Fruit fly (Drosophila melanogaster) whole organism, embryonic: ENCODE results near the gene SrpRalpha.

Source experiments
- BEAF-32 ChIP-seq: fragments of 200-800 bp; sonication (Bioruptor generic); optimal IDR thresholded peaks from 3 replicates; lab custom pipeline; 2017; ENCODE audit warnings: missing biosample characterization, missing genetic modification characterization, mild to moderate bottlenecking, moderate library complexity, missing genetic modification reagents
- Bteb2 ChIP-seq: fragments of 200-800 bp; sonication (Bioruptor generic); optimal IDR thresholded peaks from 2 replicates; lab custom pipeline; 2016; ENCODE audit warnings: missing biosample characterization, missing genetic modification characterization
- CG1024 ChIP-seq: fragments of 200-800 bp; sonication (Bioruptor generic); IDR thresholded peaks from 2 replicates; pipeline ENCODE4 v1.3.6; 2022; ENCODE audit warnings: missing biosample characterization, missing genetic modification characterization
- CG10267 ChIP-seq: fragments of 200-800 bp; sonication (Bioruptor generic); optimal IDR thresholded peaks from 2 replicates; lab custom pipeline; 2018; ENCODE audit warnings: missing biosample characterization, mild to moderate bottlenecking, missing genetic modification characterization, moderate library complexity
- CG10979 ChIP-seq: fragments of 200-800 bp; sonication (Bioruptor generic); optimal IDR thresholded peaks from 2 replicates; lab custom pipeline; 2018; ENCODE audit warnings: missing biosample characterization, mild to moderate bottlenecking, missing genetic modification characterization, moderate library complexity
- CG11398 ChIP-seq: fragments of 200-800 bp; sonication (Bioruptor generic); optimal IDR thresholded peaks from 2 replicates; lab custom pipeline; 2016; ENCODE audit warnings: missing biosample characterization, missing genetic modification characterization
- CG12104 ChIP-seq: fragments of 200-800 bp; sonication (Bioruptor generic); optimal IDR thresholded peaks from 3 replicates; lab custom pipeline; 2016; ENCODE audit warnings: missing biosample characterization, missing genetic modification characterization
- CG12236 ChIP-seq: fragments of 200-800 bp; sonication (Bioruptor generic); optimal IDR thresholded peaks from 2 replicates; lab custom pipeline; 2016; ENCODE audit warnings: missing biosample characterization, missing genetic modification characterization
- CG12659 ChIP-seq: fragments of 200-800 bp; sonication (Bioruptor generic); optimal IDR thresholded peaks from 3 replicates; lab custom pipeline; 2017; ENCODE audit warnings: mild to moderate bottlenecking, missing biosample characterization, missing genetic modification reagents, missing genetic modification characterization
- CG13123 ChIP-seq: fragments of 200-800 bp; sonication (Bioruptor generic); optimal IDR thresholded peaks from 2 replicates; lab custom pipeline; 2016; ENCODE audit warnings: missing biosample characterization, missing genetic modification characterization
- CG13296 ChIP-seq: fragments of 200-800 bp; sonication (Bioruptor generic); optimal IDR thresholded peaks from 3 replicates; lab custom pipeline; 2018; ENCODE audit warnings: missing biosample characterization, mild to moderate bottlenecking, missing genetic modification characterization
- CG14014 ChIP-seq: fragments of 200-800 bp; sonication (Bioruptor generic); IDR thresholded peaks from 2 replicates; pipeline ENCODE4 v1.3.6; 2022; ENCODE audit warnings: missing biosample characterization, missing genetic modification characterization
- CG14667 ChIP-seq: fragments of 200-800 bp; sonication (Bioruptor generic); IDR thresholded peaks from 2 replicates; pipeline ENCODE4 v1.3.6; 2022; ENCODE audit warnings: missing biosample characterization, missing genetic modification characterization
- CG16779 ChIP-seq: fragments of 200-800 bp; sonication (Bioruptor generic); IDR thresholded peaks from 2 replicates; pipeline ENCODE4 v1.3.6; 2022; ENCODE audit warnings: missing biosample characterization, missing genetic modification characterization
- CG16863 ChIP-seq: fragments of 200-800 bp; sonication (Bioruptor generic); optimal IDR thresholded peaks from 3 replicates; lab custom pipeline; 2016; ENCODE audit warnings: missing biosample characterization, missing genetic modification characterization
- CG30020 ChIP-seq: fragments of 200-800 bp; optimal IDR thresholded peaks from 2 replicates; lab custom pipeline; 2019; ENCODE audit warnings: missing biosample characterization, mild to moderate bottlenecking, missing genetic modification characterization, moderate library complexity
- CG30403 ChIP-seq: fragments of 200-800 bp; sonication (Bioruptor generic); optimal IDR thresholded peaks from 3 replicates; lab custom pipeline; 2016; ENCODE audit warnings: missing biosample characterization, missing genetic modification characterization
- CG3163 ChIP-seq: fragments of 200-800 bp; sonication (Bioruptor generic); optimal IDR thresholded peaks from 3 replicates; lab custom pipeline; 2016; ENCODE audit warnings: missing biosample characterization, missing genetic modification characterization
- CG4328 ChIP-seq: fragments of 200-800 bp; sonication (Bioruptor generic); optimal IDR thresholded peaks from 3 replicates; lab custom pipeline; 2017; ENCODE audit warnings: missing biosample characterization, missing genetic modification reagents, missing genetic modification characterization
- CG43689 ChIP-seq: fragments of 200-800 bp; sonication (Bioruptor generic); IDR thresholded peaks from 2 replicates; pipeline ENCODE4 v1.3.6; 2022; ENCODE audit warnings: missing biosample characterization, missing genetic modification characterization
- CG4730 ChIP-seq: fragments of 200-800 bp; sonication (Bioruptor generic); IDR thresholded peaks from 2 replicates; pipeline ENCODE4 v1.3.6; 2022; ENCODE audit warnings: missing biosample characterization, missing genetic modification characterization
- CG9797 ChIP-seq: fragments of 200-800 bp; sonication (Bioruptor generic); optimal IDR thresholded peaks from 3 replicates; lab custom pipeline; 2018; ENCODE audit warnings: missing biosample characterization, mild to moderate bottlenecking, missing genetic modification characterization
- Dp ChIP-seq: fragments of 200-800 bp; sonication (Bioruptor generic); optimal IDR thresholded peaks from 2 replicates; lab custom pipeline; 2018; ENCODE audit warnings: missing biosample characterization, mild to moderate bottlenecking, missing genetic modification characterization, moderate library complexity
- H2.0 ChIP-seq: fragments of 200-800 bp; sonication (Bioruptor generic); IDR thresholded peaks from 2 replicates; pipeline ENCODE4 v1.3.6; 2022; ENCODE audit warnings: missing biosample characterization, missing genetic modification characterization
- HLHmδ ChIP-seq: fragments of 200-800 bp; sonication (Bioruptor generic); optimal IDR thresholded peaks from 2 replicates; lab custom pipeline; 2018; ENCODE audit warnings: missing biosample characterization, mild to moderate bottlenecking, missing genetic modification characterization, moderate library complexity
- Hr78 ChIP-seq, 2 experiments: fragments of 200-800 bp in 1 of 2; fragments of >200 bp in 1 of 2; sonication (Bioruptor generic) in 1 of 2; optimal IDR thresholded peaks; 2 replicates each; lab custom pipeline; 2017 to 2019; ENCODE audit warnings: missing biosample characterization in 2 of 2, missing genetic modification characterization in 2 of 2, mild to moderate bottlenecking in 1 of 2, moderate library complexity in 1 of 2
- Jarid2 ChIP-seq: fragments of 200-800 bp; sonication (Bioruptor generic); optimal IDR thresholded peaks from 3 replicates; lab custom pipeline; 2017; ENCODE audit warnings: mild to moderate bottlenecking, missing biosample characterization, missing genetic modification reagents, missing genetic modification characterization
- Med ChIP-seq: fragments of 200-800 bp; sonication (Bioruptor generic); peaks from one replicate; lab custom pipeline; 2016; ENCODE audit warnings: missing biosample characterization, missing genetic modification characterization, mild to moderate bottlenecking, inconsistent platforms, moderate library complexity
- Myb ChIP-seq: fragments of 200-800 bp; sonication (Bioruptor generic); optimal IDR thresholded peaks from 2 replicates; lab custom pipeline; 2016; ENCODE audit warnings: missing biosample characterization, missing genetic modification characterization
- NfI ChIP-seq: fragments of 200-800 bp; sonication (Bioruptor generic); optimal IDR thresholded peaks from 3 replicates; lab custom pipeline; 2018; ENCODE audit warnings: missing biosample characterization, mild to moderate bottlenecking, missing genetic modification characterization, moderate library complexity
- Optix ChIP-seq: fragments of 200-800 bp; sonication (Bioruptor generic); IDR thresholded peaks from 3 replicates; pipeline ENCODE4 v1.3.6; 2022; ENCODE audit warnings: missing biosample characterization, missing genetic modification characterization
- bigmax ChIP-seq: fragments of 200-800 bp; sonication (Bioruptor generic); optimal IDR thresholded peaks from 2 replicates; lab custom pipeline; 2018; ENCODE audit warnings: missing biosample characterization, mild to moderate bottlenecking, missing genetic modification characterization
- crol ChIP-seq: fragments of 200-800 bp; sonication (Bioruptor generic); IDR thresholded peaks from 2 replicates; pipeline ENCODE4 v1.3.6; 2022; ENCODE audit warnings: missing biosample characterization, missing genetic modification characterization
- cwo ChIP-seq: fragments of 200-800 bp; sonication (Bioruptor generic); optimal IDR thresholded peaks from 3 replicates; lab custom pipeline; 2017; ENCODE audit warnings: missing biosample characterization, missing genetic modification characterization, mild to moderate bottlenecking, moderate library complexity, missing genetic modification reagents
- ems ChIP-seq: fragments of 200-800 bp; sonication (Bioruptor generic); optimal IDR thresholded peaks from 3 replicates; lab custom pipeline; 2016; ENCODE audit warnings: missing biosample characterization, missing genetic modification characterization
- en ChIP-seq: fragments of 200-800 bp; sonication (Bioruptor generic); optimal IDR thresholded peaks from 2 replicates; lab custom pipeline; 2016; ENCODE audit warnings: missing biosample characterization, missing genetic modification characterization
- ftz-f1 ChIP-seq: fragments of 200-800 bp; sonication (Bioruptor generic); optimal IDR thresholded peaks from 2 replicates; lab custom pipeline; 2016; ENCODE audit warnings: missing biosample characterization, missing genetic modification characterization
- gsb-n ChIP-seq: fragments of 200-800 bp; sonication (Bioruptor generic); optimal IDR thresholded peaks from 3 replicates; lab custom pipeline; 2018; ENCODE audit warnings: missing biosample characterization, mild to moderate bottlenecking, missing genetic modification characterization
- gt ChIP-seq: fragments of 200-800 bp; sonication (Bioruptor generic); IDR thresholded peaks from 2 replicates; pipeline ENCODE4 v1.3.6; 2022; ENCODE audit warnings: missing biosample characterization, missing genetic modification characterization
- h ChIP-seq: fragments of >200 bp; optimal IDR thresholded peaks from 2 replicates; lab custom pipeline; 2017
- hb ChIP-seq: fragments of 200-800 bp; sonication (Bioruptor generic); IDR thresholded peaks from 3 replicates; pipeline ENCODE4 v1.3.6; 2022; ENCODE audit warnings: missing biosample characterization, missing genetic modification characterization; ENCODE audit not compliant: partially characterized antibody
- her ChIP-seq: fragments of 200-800 bp; sonication (Bioruptor generic); optimal IDR thresholded peaks from 2 replicates; lab custom pipeline; 2016; ENCODE audit warnings: missing biosample characterization, missing genetic modification characterization
- lab ChIP-seq: fragments of 200-800 bp; sonication (Bioruptor generic); optimal IDR thresholded peaks from 3 replicates; lab custom pipeline; 2017; ENCODE audit warnings: missing biosample characterization, missing genetic modification characterization, mild to moderate bottlenecking, moderate library complexity, missing genetic modification reagents
- peb ChIP-seq: fragments of 200-800 bp; sonication (Bioruptor generic); IDR thresholded peaks from 2 replicates; pipeline ENCODE4 v1.3.6; 2022; ENCODE audit warnings: missing biosample characterization, missing genetic modification characterization
- pho ChIP-seq: fragments of 200-800 bp; sonication (Bioruptor generic); optimal IDR thresholded peaks from 2 replicates; lab custom pipeline; 2016; ENCODE audit warnings: missing biosample characterization, missing genetic modification characterization
- pum ChIP-seq: fragments of 200-800 bp; sonication (Bioruptor generic); optimal IDR thresholded peaks from 2 replicates; lab custom pipeline; 2016; ENCODE audit warnings: missing biosample characterization, missing genetic modification characterization
- so ChIP-seq: fragments of 200-800 bp; sonication (Bioruptor generic); IDR thresholded peaks from 3 replicates; pipeline ENCODE4 v1.3.6; 2022; ENCODE audit warnings: missing biosample characterization, missing genetic modification characterization
- trh ChIP-seq: fragments of 200-800 bp; sonication (Bioruptor generic); optimal IDR thresholded peaks from 2 replicates; lab custom pipeline; 2016; ENCODE audit warnings: missing biosample characterization, missing genetic modification characterization
- unc-4 ChIP-seq: fragments of 200-800 bp; sonication (Bioruptor generic); IDR thresholded peaks from 2 replicates; pipeline ENCODE4 v1.3.6; 2022; ENCODE audit warnings: missing biosample characterization, missing genetic modification characterization; ENCODE audit not compliant: partially characterized antibody
- vvl ChIP-seq: fragments of 200-800 bp; sonication (Bioruptor generic); IDR thresholded peaks from 2 replicates; pipeline ENCODE4 v1.3.6; 2022; ENCODE audit warnings: missing biosample characterization, missing genetic modification characterization
- z ChIP-seq: fragments of 200-800 bp; sonication (Bioruptor generic); IDR thresholded peaks from 3 replicates; pipeline ENCODE4 v1.3.6; 2022; ENCODE audit warnings: missing biosample characterization, missing genetic modification characterization

The SrpRalpha gene

DNA sequence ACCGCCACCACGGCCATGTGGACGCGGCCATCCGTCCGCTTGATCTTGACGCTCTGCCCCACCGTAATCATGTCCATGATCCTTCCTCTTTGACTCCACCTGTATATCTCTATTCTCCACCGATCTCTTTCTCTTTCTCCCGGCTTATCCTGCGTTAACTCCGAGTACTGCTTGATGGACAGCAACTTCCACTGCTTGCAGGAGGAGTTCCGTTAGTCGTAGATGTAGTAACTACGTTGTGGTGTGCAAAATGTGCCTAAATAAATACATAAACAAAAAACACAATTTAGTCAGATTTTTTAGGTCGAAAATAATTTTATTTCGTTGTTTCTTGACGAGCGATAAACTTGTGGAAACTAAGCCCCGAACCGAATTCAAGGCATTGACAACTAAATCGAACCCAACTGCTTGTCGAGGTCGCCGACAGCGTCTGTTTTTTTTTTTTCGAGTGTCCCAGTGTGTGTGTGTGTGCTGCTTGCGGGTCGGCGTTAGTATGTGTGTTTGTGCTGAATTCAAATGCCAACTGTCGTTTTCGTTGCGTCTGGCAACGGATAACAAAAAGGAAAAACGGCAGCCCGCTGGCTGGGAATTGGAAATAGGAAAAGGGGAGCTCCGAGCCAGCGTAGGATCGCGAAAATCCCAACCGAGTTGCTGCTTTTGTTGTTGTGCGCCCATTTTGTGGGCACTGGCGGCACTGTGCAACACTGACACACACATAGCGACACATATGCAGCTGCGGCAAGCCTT, 7.1 kb upstream of the SrpRalpha start:
- TF ChIP-seq hb (GFP tag; lab: Robert Waterston, UW) (no peak), CG10267 (tag; lab: Kevin White, UChicago) (peak; percentile 41), H2.0 (GFP tag; lab: Robert Waterston, UW) (0 out of 2 replicates have a peak, but pooled peaks have one; percentile 12), pho (GFP tag; lab: Kevin White, UChicago) (no peak), CG14667 (GFP tag; lab: Robert Waterston, UW) (no peak), vvl (GFP tag; lab: Robert Waterston, UW) (no peak), ftz-f1 (GFP tag; lab: Kevin White, UChicago) (peak; percentile 85), CG13296 (no peak), CG4730 (GFP tag; lab: Robert Waterston, UW) (no peak), CG16863 (GFP tag; lab: Kevin White, UChicago) (peak; percentile 10), unc-4 (no peak), crol (GFP tag; lab: Robert Waterston, UW) (no peak), CG10979 (tag; lab: Kevin White, UChicago) (no peak), Dp (no peak), HLHmδ (GFP tag; lab: Kevin White, UChicago) (no peak), CG30020 (tag; lab: Kevin White, UChicago) (peak; percentile 3), CG12659 (GFP tag; lab: Kevin White, UChicago) (no peak), NfI (no peak), CG1024 (no peak), CG4328 (no peak), CG30403 (no peak), cwo (GFP tag; lab: Kevin White, UChicago) (no peak), bigmax (GFP tag; lab: Kevin White, UChicago) (no peak), CG13123 (GFP tag; lab: Kevin White, UChicago) (no peak), CG14014 (GFP tag; lab: Robert Waterston, UW) (no peak), gt (GFP tag; lab: Robert Waterston, UW) (no peak), CG3163 (no peak), CG11398 (no peak), CG16779 (GFP tag; lab: Robert Waterston, UW) (no peak), CG12104 (GFP tag; lab: Kevin White, UChicago) (no peak), Jarid2 (GFP tag; lab: Kevin White, UChicago) (no peak), trh (GFP tag; lab: Kevin White, UChicago) (no peak), en (GFP tag; lab: Kevin White, UChicago) (no peak), BEAF-32 (GFP tag; lab: Kevin White, UChicago) (no peak), her (GFP tag; lab: Kevin White, UChicago) (no peak), CG12236 (GFP tag; lab: Kevin White, UChicago) (no peak), CG9797 (GFP tag; lab: Kevin White, UChicago) (no peak), pum (GFP tag; lab: Kevin White, UChicago) (no peak), ems (GFP tag; lab: Kevin White, UChicago) (no peak), gsb-n (tag; lab: Kevin White, UChicago) (no peak), Myb (GFP tag; lab: Kevin White, UChicago) (peak; percentile 73), Med (GFP tag; lab: Kevin White, UChicago) (peak; percentile 68), Bteb2 (no peak), h (lab: Kevin White, UChicago) (no peak), z (GFP tag; lab: Robert Waterston, UW) (no peak), peb (no peak), CG43689 (GFP tag; lab: Robert Waterston, UW) (no peak), Optix (GFP tag; lab: Robert Waterston, UW) (no peak), so (GFP tag; lab: Robert Waterston, UW) (no peak), Hr78 (GFP tag; optimal IDR thresholded peaks at IDR 0.05; lab: Kevin White, UChicago) (no peak), lab (GFP tag; lab: Kevin White, UChicago) (no peak)
